Fruit fly (Drosophila melanogaster): ENCODE data around the gene bc10.

Gene bc10

DNA sequence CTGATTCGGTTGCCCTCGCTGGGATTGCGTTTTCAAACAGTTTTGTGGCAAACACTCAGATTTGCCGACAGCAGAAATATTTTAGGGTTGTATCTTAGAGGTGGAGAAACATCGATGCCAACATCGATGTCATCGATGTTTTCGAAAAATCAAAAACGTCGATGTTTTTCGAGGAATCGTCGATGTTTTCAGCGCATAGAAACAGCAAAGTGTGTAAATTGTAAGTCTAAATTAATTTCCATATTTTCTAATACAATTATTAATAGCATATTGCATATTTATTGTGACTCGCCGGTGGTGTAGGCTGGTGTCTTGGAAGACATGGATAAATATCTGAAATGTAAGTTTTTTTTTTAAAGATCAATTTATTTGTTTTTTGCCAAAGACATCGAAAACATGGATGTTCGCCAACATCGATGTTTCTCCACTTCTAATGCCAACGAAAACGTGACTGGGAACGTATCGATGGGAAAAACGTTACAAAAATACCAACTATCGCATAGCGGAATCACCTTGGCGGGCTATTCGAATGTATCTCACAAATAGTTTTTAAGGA lies 38.9 kb downstream of the bc10 start, which contains the start of gene TM9SF3 (continued):
- no peak for TF ChIP-seq pfk (GFP tag; optimal IDR thresholded peaks at IDR 0.05)
- TF ChIP-seq zen (tag; optimal IDR thresholded peaks at IDR 0.05) = peak; percentile 5
- TF ChIP-seq h (optimal IDR thresholded peaks at IDR 0.05) = no peak
- no peak for TF ChIP-seq disco-r (GFP tag; optimal IDR thresholded peaks at IDR 0.05)
- peak; percentile 68 for TF ChIP-seq hbn (GFP tag; IDR thresholded peaks at IDR 0.05; ENCODE audit: partially characterized antibody)
- no peak for TF ChIP-seq NK7.1 (GFP tag; optimal IDR thresholded peaks at IDR 0.05)
- no peak for TF ChIP-seq kay (GFP tag; optimal IDR thresholded peaks at IDR 0.05)
- no peak for TF ChIP-seq gem (tag; optimal IDR thresholded peaks at IDR 0.05)
- no peak for TF ChIP-seq pan (optimal IDR thresholded peaks at IDR 0.05)
- no peak for TF ChIP-seq pan (GFP tag; optimal IDR thresholded peaks at IDR 0.05 in 1 of 2, IDR thresholded peaks at IDR 0.05 in 1 of 2)
- no peak for TF ChIP-seq sc (optimal IDR thresholded peaks at IDR 0.05)
- TF ChIP-seq sc (GFP tag; optimal IDR thresholded peaks at IDR 0.05) = no peak
- TF ChIP-seq CG7987 (GFP tag; optimal IDR thresholded peaks at IDR 0.05) = no peak
- no peak for TF ChIP-seq CG7839 (tag; optimal IDR thresholded peaks at IDR 0.05)
- TF ChIP-seq tup (GFP tag; optimal IDR thresholded peaks at IDR 0.05) = no peak
- TF ChIP-seq CG10366 (GFP tag; IDR thresholded peaks at IDR 0.05) = no peak; the same call in 1 of the 2 replicates
- TF ChIP-seq klu (GFP tag; IDR thresholded peaks at IDR 0.05) = no peak
- no peak for TF ChIP-seq Sox102F (GFP tag; optimal IDR thresholded peaks at IDR 0.05)
- TF ChIP-seq sob (GFP tag; IDR thresholded peaks at IDR 0.05) = no peak
- TF ChIP-seq CG14050 (GFP tag; IDR thresholded peaks at IDR 0.05) = no peak
- peak; percentile 89 for TF ChIP-seq Doc3 (GFP tag; IDR thresholded peaks at IDR 0.05; ENCODE audit: partially characterized antibody)
- no peak for TF ChIP-seq scrt (GFP tag; optimal IDR thresholded peaks at IDR 0.05)
- TF ChIP-seq D19B (GFP tag; optimal IDR thresholded peaks at IDR 0.05) = no peak
- no peak for TF ChIP-seq Asciz (GFP tag; optimal IDR thresholded peaks at IDR 0.05)
- peak; percentile 23 for TF ChIP-seq CG15696 (tag; optimal IDR thresholded peaks at IDR 0.05)
- TF ChIP-seq Side (GFP tag; optimal IDR thresholded peaks at IDR 0.05) = no peak
- TF ChIP-seq esg (GFP tag; conservative IDR thresholded peaks at IDR 0.05) = no peak
- TF ChIP-seq slp2 (GFP tag; optimal IDR thresholded peaks at IDR 0.05) = no peak
- TF ChIP-seq CG6765 (GFP tag; optimal IDR thresholded peaks at IDR 0.05) = no peak
- no peak for TF ChIP-seq CG14667 (GFP tag; IDR thresholded peaks at IDR 0.05)
- TF ChIP-seq Atf6 (GFP tag; IDR thresholded peaks at IDR 0.05) = 0 out of 2 replicates have a peak, but pooled peaks have one; percentile 14
- TF ChIP-seq danr (GFP tag; IDR thresholded peaks at IDR 0.05) = no peak
- TF ChIP-seq CG32772 (GFP tag; IDR thresholded peaks at IDR 0.05) = no peak
- TF ChIP-seq exex (tag; optimal IDR thresholded peaks at IDR 0.05) = no peak
- TF ChIP-seq CG18599 (GFP tag; optimal IDR thresholded peaks at IDR 0.05) = no peak
- peak; percentile 19 for TF ChIP-seq tin (GFP tag; optimal IDR thresholded peaks at IDR 0.05)
- no peak for TF ChIP-seq CG6254 (GFP tag; optimal IDR thresholded peaks at IDR 0.05)
- TF ChIP-seq lola (GFP tag; optimal IDR thresholded peaks at IDR 0.05) = peak in 1 of 3 experiments; percentile 26
- no peak for TF ChIP-seq gcm (GFP tag; optimal IDR thresholded peaks at IDR 0.05)
- no peak for TF ChIP-seq bcd (GFP tag; optimal IDR thresholded peaks at IDR 0.05)
- TF ChIP-seq ranshi (GFP tag; IDR thresholded peaks at IDR 0.05) = no peak
- no peak for TF ChIP-seq Vsx1 (GFP tag; optimal IDR thresholded peaks at IDR 0.05)
- TF ChIP-seq Hey (tag; optimal IDR thresholded peaks at IDR 0.05) = no peak
- TF ChIP-seq Sox100B (GFP tag; optimal IDR thresholded peaks at IDR 0.05) = no peak
- no peak for TF ChIP-seq Oaz (GFP tag; IDR thresholded peaks at IDR 0.05)
- TF ChIP-seq pnt (GFP tag; optimal IDR thresholded peaks at IDR 0.05) = no peak
- peak; percentile 1 to 23 for TF ChIP-seq Pdp1 (GFP tag; optimal IDR thresholded peaks at IDR 0.05)
- no peak for TF ChIP-seq CG11093 (GFP tag; IDR thresholded peaks at IDR 0.05)
